Worm (Caenorhabditis elegans) whole organism, L1 larva: Measurements from ENCODE around the gene F15B10.3.

ENCODE experiments used
- ceh-82 ChIP-seq, 3 experiments: fragments of 150-350 bp in 1 of 3; sonication (generic microtip) in 2 of 3; optimal IDR thresholded peaks; 2 replicates each; lab custom pipeline; 2014 to 2017; ENCODE audit warnings: missing biosample characterization in 3 of 3, missing genetic modification characterization in 3 of 3
- ceh-90 ChIP-seq: sonication (generic microtip); optimal IDR thresholded peaks from 2 replicates; lab custom pipeline; 2016; ENCODE audit warnings: missing genetic modification characterization, missing compliant biosample characterization
- efl-1 ChIP-seq, 4 experiments: fragments of 150-350 bp; optimal IDR thresholded peaks in 3 of 4; peaks in 1 of 4; 1 replicate in 1 of 4; 2 replicates in 3 of 4; lab custom pipeline; 2014; ENCODE audit warnings: missing biosample characterization in 2 of 4, missing genetic modification characterization in 2 of 4, missing genetic modification reagents in 2 of 4
- elt-2 ChIP-seq: sonication (generic microtip); optimal IDR thresholded peaks from 2 replicates; lab custom pipeline; 2016; ENCODE audit warnings: missing genetic modification characterization, mild to moderate bottlenecking, inconsistent platforms, missing compliant biosample characterization, missing genetic modification reagents
- fkh-10 ChIP-seq: sonication (generic microtip); optimal IDR thresholded peaks from 2 replicates; lab custom pipeline; 2017; ENCODE audit warnings: missing biosample characterization, missing genetic modification reagents, missing genetic modification characterization
- mdl-1 ChIP-seq, 2 experiments: fragments of 150-350 bp; optimal IDR thresholded peaks; 2 replicates each; lab custom pipeline; 2014 to 2017; ENCODE audit warnings: missing biosample characterization in 2 of 2, missing genetic modification characterization in 2 of 2, inconsistent platforms in 1 of 2
- mep-1 ChIP-seq: fragments of 150-350 bp; optimal IDR thresholded peaks from 2 replicates; lab custom pipeline; 2014; ENCODE audit warnings: missing biosample characterization, missing genetic modification characterization
- nhr-12 ChIP-seq: sonication (generic microtip); optimal IDR thresholded peaks from 2 replicates; lab custom pipeline; 2017; ENCODE audit warnings: missing biosample characterization, missing genetic modification characterization
- nhr-237 ChIP-seq: fragments of 150-350 bp; optimal IDR thresholded peaks from 2 replicates; lab custom pipeline; 2014; ENCODE audit warnings: missing biosample characterization, missing genetic modification characterization
- sox-4 ChIP-seq: sonication (generic microtip); optimal IDR thresholded peaks from 2 replicates; lab custom pipeline; 2016; ENCODE audit warnings: missing genetic modification characterization, missing compliant biosample characterization
- sup-37 ChIP-seq: fragments of 200-800 bp; sonication (Bioruptor generic); optimal IDR thresholded peaks from 2 replicates; lab custom pipeline; 2018; ENCODE audit warnings: mild to moderate bottlenecking, missing genetic modification characterization, missing compliant biosample characterization
- unc-86 ChIP-seq: sonication (generic microtip); optimal IDR thresholded peaks from 2 replicates; lab custom pipeline; 2016; ENCODE audit warnings: missing genetic modification characterization, missing compliant biosample characterization
- xbp-1 ChIP-seq: sonication (generic microtip); optimal IDR thresholded peaks from 2 replicates; lab custom pipeline; 2016; ENCODE audit warnings: missing genetic modification characterization, missing compliant biosample characterization

ce11 chrIV:6645867-6646655 lies 43.6 kb downstream of the F15B10.3 start, which contains the start of gene hil-7:
- TF ChIP-seq fkh-10 (GFP tag; lab: Kevin White, UChicago) = no peak
- no peak for TF ChIP-seq sup-37 (GFP tag; lab: Kevin White, UChicago)
- TF ChIP-seq xbp-1 (tag; lab: Kevin White, UChicago) = peak; percentile 55
- TF ChIP-seq unc-86 (tag; lab: Kevin White, UChicago) = peak; percentile 90
- no peak for TF ChIP-seq nhr-237 (tag; lab: Kevin White, UChicago)
- no peak for TF ChIP-seq nhr-12 (tag; lab: Kevin White, UChicago)
- TF ChIP-seq ceh-90 (tag; lab: Kevin White, UChicago) = no peak
- no peak for TF ChIP-seq ceh-82 (tag; optimal IDR thresholded peaks at IDR 0.05; lab: Kevin White, UChicago)
- no peak for TF ChIP-seq sox-4
- TF ChIP-seq mep-1 (tag; lab: Kevin White, UChicago) = peak; percentile 90
- TF ChIP-seq efl-1 (optimal IDR thresholded peaks at IDR 0.05; lab: Kevin White, UChicago) = peak; percentile 75 to 78
- TF ChIP-seq efl-1 (GFP tag; optimal IDR thresholded peaks at IDR 0.05 in 1 of 2; lab: Kevin White, UChicago) = peak; percentile 57 to 94
- TF ChIP-seq elt-2 (tag; lab: Kevin White, UChicago) = no peak
- peak in 1 of 2 experiments; percentile 81 for TF ChIP-seq mdl-1 (tag; optimal IDR thresholded peaks at IDR 0.05; lab: Kevin White, UChicago)
